Fruit fly (Drosophila melanogaster) whole organism, embryonic: ENCODE measurements around the gene mRpL46.

Experiments used
- Adf1 ChIP-seq: fragments of 200-800 bp; sonication (Bioruptor generic); IDR thresholded peaks from 2 replicates; pipeline ENCODE4 v1.3.6; 2022; ENCODE audit warnings: missing biosample characterization, missing genetic modification characterization
- BEAF-32 ChIP-seq: fragments of 200-800 bp; sonication (Bioruptor generic); optimal IDR thresholded peaks from 3 replicates; lab custom pipeline; 2017; ENCODE audit warnings: missing biosample characterization, missing genetic modification characterization, mild to moderate bottlenecking, moderate library complexity, missing genetic modification reagents
- Bdp1 ChIP-seq: fragments of 200-800 bp; sonication (Bioruptor generic); optimal IDR thresholded peaks from 3 replicates; lab custom pipeline; 2016; ENCODE audit warnings: missing biosample characterization, missing genetic modification characterization
- BtbVII ChIP-seq: fragments of 200-800 bp; sonication (Bioruptor generic); optimal IDR thresholded peaks from 3 replicates; lab custom pipeline; 2017; ENCODE audit warnings: missing biosample characterization, mild to moderate bottlenecking, missing genetic modification characterization
- C15 ChIP-seq: fragments of 200-800 bp; sonication (Bioruptor generic); IDR thresholded peaks from 3 replicates; pipeline ENCODE4 v1.3.6; 2022; ENCODE audit warnings: missing biosample characterization, missing genetic modification characterization
- CG10209 ChIP-seq: fragments of 200-800 bp; sonication (Bioruptor generic); optimal IDR thresholded peaks from 3 replicates; lab custom pipeline; 2017; ENCODE audit warnings: missing biosample characterization, mild to moderate bottlenecking, missing genetic modification characterization, missing genetic modification reagents
- CG10267 ChIP-seq: fragments of 200-800 bp; sonication (Bioruptor generic); optimal IDR thresholded peaks from 2 replicates; lab custom pipeline; 2018; ENCODE audit warnings: missing biosample characterization, mild to moderate bottlenecking, missing genetic modification characterization, moderate library complexity
- CG10274 ChIP-seq: fragments of 200-800 bp; sonication (Bioruptor generic); optimal IDR thresholded peaks from 3 replicates; lab custom pipeline; 2017; ENCODE audit warnings: missing biosample characterization, mild to moderate bottlenecking, missing genetic modification characterization
- CG11560 ChIP-seq: fragments of 200-800 bp; sonication (Bioruptor generic); IDR thresholded peaks from 3 replicates; pipeline ENCODE4 v1.3.6; 2022; ENCODE audit warnings: missing biosample characterization, missing genetic modification characterization
- CG12744 ChIP-seq: fragments of 200-800 bp; sonication (Bioruptor generic); optimal IDR thresholded peaks from 2 replicates; lab custom pipeline; 2016; ENCODE audit warnings: missing biosample characterization, missing genetic modification characterization
- CG13894 ChIP-seq: fragments of 200-800 bp; sonication (Bioruptor generic); optimal IDR thresholded peaks from 3 replicates; lab custom pipeline; 2018; ENCODE audit warnings: missing biosample characterization, mild to moderate bottlenecking, missing genetic modification characterization, moderate library complexity
- CG15696 ChIP-seq: fragments of 200-800 bp; sonication (Bioruptor generic); optimal IDR thresholded peaks from 2 replicates; lab custom pipeline; 2019; ENCODE audit warnings: missing biosample characterization, mild to moderate bottlenecking, missing genetic modification characterization, moderate library complexity
- CG1602 ChIP-seq: fragments of 200-800 bp; sonication (Bioruptor generic); optimal IDR thresholded peaks from 3 replicates; lab custom pipeline; 2016; ENCODE audit warnings: missing biosample characterization, missing genetic modification characterization
- CG17186 ChIP-seq: fragments of 200-800 bp; sonication (Bioruptor generic); optimal IDR thresholded peaks from 3 replicates; lab custom pipeline; 2017; ENCODE audit warnings: missing biosample characterization, missing genetic modification reagents, missing genetic modification characterization
- CG17568 ChIP-seq: fragments of 200-800 bp; sonication (Bioruptor generic); optimal IDR thresholded peaks from 2 replicates; lab custom pipeline; 2018; ENCODE audit warnings: missing biosample characterization, mild to moderate bottlenecking, missing genetic modification characterization, moderate library complexity
- CG17829 ChIP-seq: fragments of 200-800 bp; optimal IDR thresholded peaks from 2 replicates; lab custom pipeline; 2019; ENCODE audit warnings: missing biosample characterization, mild to moderate bottlenecking, missing genetic modification characterization, moderate library complexity
- CG2120 ChIP-seq: fragments of 200-800 bp; sonication (Bioruptor generic); optimal IDR thresholded peaks from 3 replicates; lab custom pipeline; 2016; ENCODE audit warnings: missing biosample characterization, missing genetic modification characterization
- CG33557 ChIP-seq: fragments of 200-800 bp; sonication (Bioruptor generic); optimal IDR thresholded peaks from 2 replicates; lab custom pipeline; 2019; ENCODE audit warnings: missing biosample characterization, mild to moderate bottlenecking, missing genetic modification characterization, moderate library complexity
- CG34376 ChIP-seq: fragments of 200-800 bp; sonication (Bioruptor generic); optimal IDR thresholded peaks from 2 replicates; lab custom pipeline; 2018; ENCODE audit warnings: missing biosample characterization, mild to moderate bottlenecking, missing genetic modification characterization
- CG34422 ChIP-seq: fragments of 200-800 bp; sonication (Bioruptor generic); IDR thresholded peaks from 3 replicates; pipeline ENCODE4 v1.3.6; 2022; ENCODE audit warnings: missing biosample characterization, missing genetic modification characterization
- CG42726 ChIP-seq: fragments of 200-800 bp; sonication (Bioruptor generic); IDR thresholded peaks from 2 replicates; pipeline ENCODE4 v1.3.6; 2022; ENCODE audit warnings: missing biosample characterization, missing genetic modification characterization; ENCODE audit not compliant: partially characterized antibody
- CG7745 ChIP-seq: fragments of 200-800 bp; sonication (Bioruptor generic); optimal IDR thresholded peaks from 2 replicates; lab custom pipeline; 2018; ENCODE audit warnings: missing biosample characterization, mild to moderate bottlenecking, missing genetic modification characterization, moderate library complexity
- CG8924 ChIP-seq: fragments of 200-800 bp; optimal IDR thresholded peaks from 3 replicates; lab custom pipeline; 2019; ENCODE audit warnings: missing biosample characterization, mild to moderate bottlenecking, missing genetic modification characterization, moderate library complexity
- D19A ChIP-seq: fragments of 200-800 bp; optimal IDR thresholded peaks from 3 replicates; lab custom pipeline; 2019; ENCODE audit warnings: missing biosample characterization, mild to moderate bottlenecking, missing genetic modification characterization, moderate library complexity
- Eip74EF ChIP-seq, 2 experiments: fragments of 200-800 bp in 1 of 2; fragments of >200 bp in 1 of 2; sonication (Bioruptor generic) in 1 of 2; optimal IDR thresholded peaks; 2 replicates each; lab custom pipeline; 2017 to 2019; ENCODE audit warnings: missing biosample characterization in 2 of 2, missing genetic modification characterization in 2 of 2, mild to moderate bottlenecking in 1 of 2, moderate library complexity in 1 of 2
- HLH4C ChIP-seq: fragments of 200-800 bp; sonication (Bioruptor generic); IDR thresholded peaks from 3 replicates; pipeline ENCODE4 v1.3.6; 2022; ENCODE audit warnings: missing biosample characterization, missing genetic modification characterization; ENCODE audit not compliant: partially characterized antibody
- Med ChIP-seq: fragments of 200-800 bp; sonication (Bioruptor generic); peaks from one replicate; lab custom pipeline; 2016; ENCODE audit warnings: missing biosample characterization, missing genetic modification characterization, mild to moderate bottlenecking, inconsistent platforms, moderate library complexity
- Ssrp ChIP-seq: fragments of 200-800 bp; sonication (Bioruptor generic); optimal IDR thresholded peaks from 2 replicates; lab custom pipeline; 2018; ENCODE audit warnings: missing biosample characterization, mild to moderate bottlenecking, missing genetic modification characterization, moderate library complexity
- Stat92E ChIP-seq, 3 experiments: fragments of >200 bp in 2 of 3; fragments of 200-800 bp in 1 of 3; sonication (Bioruptor generic) in 1 of 3; optimal IDR thresholded peaks; 2 replicates each; lab custom pipeline; 2017 to 2019; ENCODE audit warnings: missing biosample characterization in 3 of 3, missing genetic modification characterization in 3 of 3, mild to moderate bottlenecking in 1 of 3, moderate library complexity in 1 of 3
- Trl ChIP-seq, 3 experiments: fragments of >200 bp in 2 of 3; fragments of 200-800 bp in 1 of 3; sonication (Bioruptor generic) in 1 of 3; optimal IDR thresholded peaks; 2 replicates in 1 of 3; 3 replicates in 2 of 3; lab custom pipeline; 2016 to 2017; ENCODE audit warnings: missing biosample characterization in 1 of 3, missing genetic modification characterization in 1 of 3
- amos ChIP-seq: fragments of 200-800 bp; sonication (Bioruptor generic); IDR thresholded peaks from 2 replicates; pipeline ENCODE4 v1.3.6; 2022; ENCODE audit warnings: missing biosample characterization, missing genetic modification characterization; ENCODE audit not compliant: partially characterized antibody
- bbx ChIP-seq: fragments of 200-800 bp; sonication (Bioruptor generic); IDR thresholded peaks from 2 replicates; pipeline ENCODE4 v1.3.6; 2022; ENCODE audit warnings: missing biosample characterization, missing genetic modification characterization; ENCODE audit not compliant: partially characterized antibody
- caup ChIP-seq: fragments of 200-800 bp; sonication (Bioruptor generic); optimal IDR thresholded peaks from 3 replicates; lab custom pipeline; 2017; ENCODE audit warnings: missing biosample characterization, mild to moderate bottlenecking, missing genetic modification characterization, moderate library complexity; ENCODE audit not compliant: severe bottlenecking
- dmrt99B ChIP-seq: fragments of 200-800 bp; sonication (Bioruptor generic); optimal IDR thresholded peaks from 2 replicates; lab custom pipeline; 2018; ENCODE audit warnings: missing biosample characterization, mild to moderate bottlenecking, missing genetic modification characterization, moderate library complexity
- dpn ChIP-seq, 2 experiments: fragments of 200-800 bp; sonication (Bioruptor generic); optimal IDR thresholded peaks; 3 replicates each; lab custom pipeline; 2016; ENCODE audit warnings: missing biosample characterization in 2 of 2, missing genetic modification characterization in 2 of 2
- eyg ChIP-seq: fragments of 200-800 bp; sonication (Bioruptor generic); optimal IDR thresholded peaks from 3 replicates; lab custom pipeline; 2016; ENCODE audit warnings: missing biosample characterization, missing genetic modification characterization
- fd3F ChIP-seq: fragments of 200-800 bp; sonication (Bioruptor generic); optimal IDR thresholded peaks from 2 replicates; lab custom pipeline; 2018; ENCODE audit warnings: missing biosample characterization, mild to moderate bottlenecking, missing genetic modification characterization, moderate library complexity
- gce ChIP-seq: fragments of 200-800 bp; sonication (Bioruptor generic); IDR thresholded peaks from 3 replicates; pipeline ENCODE4 v1.3.6; 2022; ENCODE audit warnings: missing biosample characterization, missing genetic modification characterization
- gfzf ChIP-seq: fragments of 200-800 bp; sonication (Bioruptor generic); optimal IDR thresholded peaks from 2 replicates; lab custom pipeline; 2016; ENCODE audit warnings: missing biosample characterization, mild to moderate bottlenecking, missing genetic modification characterization, moderate library complexity
- lab ChIP-seq: fragments of 200-800 bp; sonication (Bioruptor generic); optimal IDR thresholded peaks from 3 replicates; lab custom pipeline; 2017; ENCODE audit warnings: missing biosample characterization, missing genetic modification characterization, mild to moderate bottlenecking, moderate library complexity, missing genetic modification reagents
- lbe ChIP-seq: fragments of 200-800 bp; sonication (Bioruptor generic); optimal IDR thresholded peaks from 2 replicates; lab custom pipeline; 2016; ENCODE audit warnings: missing biosample characterization, mild to moderate bottlenecking, missing genetic modification characterization
- nerfin-1 ChIP-seq: fragments of 200-800 bp; sonication (Bioruptor generic); optimal IDR thresholded peaks from 3 replicates; lab custom pipeline; 2019; ENCODE audit warnings: missing biosample characterization, mild to moderate bottlenecking, missing genetic modification characterization, moderate library complexity
- row ChIP-seq: fragments of 200-800 bp; sonication (Bioruptor generic); IDR thresholded peaks from 3 replicates; pipeline ENCODE4 v1.3.6; 2022; ENCODE audit warnings: missing biosample characterization, missing genetic modification characterization
- scrt ChIP-seq: fragments of 200-800 bp; sonication (Bioruptor generic); optimal IDR thresholded peaks from 2 replicates; lab custom pipeline; 2018; ENCODE audit warnings: missing biosample characterization, mild to moderate bottlenecking, missing genetic modification characterization, moderate library complexity
- sisA ChIP-seq: fragments of 200-800 bp; sonication (Bioruptor generic); IDR thresholded peaks from 2 replicates; pipeline ENCODE4 v1.3.6; 2022; ENCODE audit warnings: missing biosample characterization, missing genetic modification characterization
- trh ChIP-seq: fragments of 200-800 bp; sonication (Bioruptor generic); optimal IDR thresholded peaks from 2 replicates; lab custom pipeline; 2016; ENCODE audit warnings: missing biosample characterization, missing genetic modification characterization
- zen2 ChIP-seq: fragments of 200-800 bp; sonication (Bioruptor generic); IDR thresholded peaks from 3 replicates; pipeline ENCODE4 v1.3.6; 2022; ENCODE audit warnings: missing biosample characterization, missing genetic modification characterization; ENCODE audit not compliant: partially characterized antibody
- zf30C ChIP-seq: fragments of 200-800 bp; sonication (Bioruptor generic); optimal IDR thresholded peaks from 3 replicates; lab custom pipeline; 2018; ENCODE audit warnings: missing biosample characterization, mild to moderate bottlenecking, missing genetic modification characterization

Gene mRpL46

dm6 chr3L:1730873-1731272 lies 46.4 kb upstream of the mRpL46 start, which contains the start of gene drpr (continued):
- TF ChIP-seq gce (GFP tag; lab: Robert Waterston, UW), result no peak
- peak in 1 of 3 experiments; percentile 60 for TF ChIP-seq Stat92E (GFP tag; optimal IDR thresholded peaks at IDR 0.05; lab: Kevin White, UChicago)
- TF ChIP-seq CG12744 (GFP tag; lab: Kevin White, UChicago), result no peak
- peak; percentile 79 for TF ChIP-seq row (GFP tag; lab: Robert Waterston, UW)
- peak; percentile 43 for TF ChIP-seq BtbVII
- TF ChIP-seq BEAF-32 (GFP tag; lab: Kevin White, UChicago), result peak; percentile 32
- no peak for TF ChIP-seq CG13894 (tag; lab: Kevin White, UChicago)
- TF ChIP-seq HLH4C, result 0 out of 3 replicates have a peak, but pooled peaks have one; percentile 35
- peak; percentile 13 for TF ChIP-seq CG34376
- TF ChIP-seq caup (GFP tag; lab: Kevin White, UChicago), result peak; percentile 21
- peak; percentile 71 for TF ChIP-seq CG34422
- peak; percentile 26 for TF ChIP-seq D19A (tag; lab: Kevin White, UChicago)
- TF ChIP-seq eyg (GFP tag; lab: Kevin White, UChicago), result peak; percentile 6
- no peak for TF ChIP-seq fd3F
- peak; percentile 4 for TF ChIP-seq CG15696 (tag; lab: Kevin White, UChicago)
- peak in 1 of 2 experiments; percentile 22 for TF ChIP-seq Eip74EF (GFP tag; optimal IDR thresholded peaks at IDR 0.05; lab: Kevin White, UChicago)
- peak; percentile 11 for TF ChIP-seq CG17186 (GFP tag; lab: Kevin White, UChicago)
- TF ChIP-seq C15, result no peak
- TF ChIP-seq lbe (GFP tag; lab: Kevin White, UChicago), result no peak
- TF ChIP-seq sisA, result no peak
- peak; percentile 7 for TF ChIP-seq CG2120 (GFP tag; lab: Kevin White, UChicago)
- peak; percentile 66 for TF ChIP-seq bbx (GFP tag; lab: Robert Waterston, UW)
- TF ChIP-seq CG1602 (GFP tag; lab: Kevin White, UChicago), result no peak
- peak; percentile 73 for TF ChIP-seq CG17568 (GFP tag; lab: Kevin White, UChicago)
- TF ChIP-seq scrt (GFP tag; lab: Kevin White, UChicago), result peak; percentile 31
- no peak for TF ChIP-seq dpn (GFP tag; optimal IDR thresholded peaks at IDR 0.05; lab: Kevin White, UChicago)
- TF ChIP-seq Trl (optimal IDR thresholded peaks at IDR 0.05; lab: Kevin White, UChicago), result no peak
- TF ChIP-seq Trl (GFP tag; optimal IDR thresholded peaks at IDR 0.05; lab: Kevin White, UChicago), result peak; percentile 2
- TF ChIP-seq gfzf (GFP tag; lab: Kevin White, UChicago), result peak; percentile 94
- TF ChIP-seq Med (GFP tag; lab: Kevin White, UChicago), result peak; percentile 90
- TF ChIP-seq CG33557, result peak; percentile 13
- no peak for TF ChIP-seq CG11560 (tag; lab: Robert Waterston, UW)
- no peak for TF ChIP-seq zen2 (GFP tag; lab: Robert Waterston, UW)
- peak; percentile 58 for TF ChIP-seq CG10267 (tag; lab: Kevin White, UChicago)
- TF ChIP-seq trh (GFP tag; lab: Kevin White, UChicago), result no peak
- no peak for TF ChIP-seq CG10209 (GFP tag; lab: Kevin White, UChicago)
- TF ChIP-seq nerfin-1, result peak; percentile 21
- peak; percentile 54; the same call in 1 of the 2 replicates for TF ChIP-seq amos (GFP tag; lab: Robert Waterston, UW)
- peak; percentile 28 for TF ChIP-seq Bdp1 (GFP tag; lab: Kevin White, UChicago)
- TF ChIP-seq CG7745 (tag; lab: Kevin White, UChicago), result no peak
- peak; percentile 23 for TF ChIP-seq zf30C
- TF ChIP-seq dmrt99B (tag; lab: Kevin White, UChicago), result no peak
- TF ChIP-seq CG42726, result peak; percentile 46; the same call in 1 of the 2 replicates
- TF ChIP-seq Adf1, result no peak
- TF ChIP-seq CG17829 (tag; lab: Kevin White, UChicago), result peak; percentile 58
- TF ChIP-seq lab (GFP tag; lab: Kevin White, UChicago), result peak; percentile 49
- TF ChIP-seq CG10274 (GFP tag; lab: Kevin White, UChicago), result no peak
- TF ChIP-seq Ssrp (tag; lab: Kevin White, UChicago), result no peak
- peak; percentile 78 for TF ChIP-seq CG8924
